Fruit fly (Drosophila melanogaster) whole organism, embryonic: Measurements from ENCODE around the gene Fmr1.

Source experiments
- ATbp ChIP-seq: fragments of 200-800 bp; sonication (Bioruptor generic); optimal IDR thresholded peaks from 2 replicates; lab custom pipeline; 2017; ENCODE audit warnings: missing biosample characterization, mild to moderate bottlenecking, missing genetic modification characterization, missing genetic modification reagents
- BtbVII ChIP-seq: fragments of 200-800 bp; sonication (Bioruptor generic); optimal IDR thresholded peaks from 3 replicates; lab custom pipeline; 2017; ENCODE audit warnings: missing biosample characterization, mild to moderate bottlenecking, missing genetic modification characterization
- Bteb2 ChIP-seq: fragments of 200-800 bp; sonication (Bioruptor generic); optimal IDR thresholded peaks from 2 replicates; lab custom pipeline; 2016; ENCODE audit warnings: missing biosample characterization, missing genetic modification characterization
- CG10321 ChIP-seq: fragments of 200-800 bp; sonication (Bioruptor generic); IDR thresholded peaks from 2 replicates; pipeline ENCODE4 v1.3.6; 2022; ENCODE audit warnings: missing biosample characterization, missing genetic modification characterization
- CG10543 ChIP-seq: fragments of 200-800 bp; sonication (Bioruptor generic); optimal IDR thresholded peaks from 3 replicates; lab custom pipeline; 2017; ENCODE audit warnings: missing biosample characterization, mild to moderate bottlenecking, missing genetic modification characterization, moderate library complexity
- CG10565 ChIP-seq: fragments of 200-800 bp; sonication (Bioruptor generic); optimal IDR thresholded peaks from 3 replicates; lab custom pipeline; 2016; ENCODE audit warnings: missing biosample characterization, mild to moderate bottlenecking, missing genetic modification characterization
- CG15601 ChIP-seq: fragments of 200-800 bp; sonication (Bioruptor generic); optimal IDR thresholded peaks from 3 replicates; lab custom pipeline; 2019; ENCODE audit warnings: missing biosample characterization, mild to moderate bottlenecking, missing genetic modification characterization, moderate library complexity
- CG17328 ChIP-seq: fragments of 200-800 bp; sonication (Bioruptor generic); IDR thresholded peaks from 2 replicates; pipeline ENCODE4 v1.3.6; 2022; ENCODE audit warnings: missing biosample characterization, missing genetic modification characterization
- CG18764 ChIP-seq: fragments of 200-800 bp; sonication (Bioruptor generic); optimal IDR thresholded peaks from 3 replicates; lab custom pipeline; 2016; ENCODE audit warnings: missing biosample characterization, missing genetic modification characterization
- CG2889 ChIP-seq: fragments of 200-800 bp; sonication (Bioruptor generic); IDR thresholded peaks from 3 replicates; pipeline ENCODE4 v1.3.6; 2022; ENCODE audit warnings: missing biosample characterization, missing genetic modification characterization
- CG3995 ChIP-seq: fragments of 200-800 bp; sonication (Bioruptor generic); optimal IDR thresholded peaks from 3 replicates; lab custom pipeline; 2016; ENCODE audit warnings: missing biosample characterization, missing genetic modification characterization
- CG4282 ChIP-seq: fragments of 200-800 bp; sonication (Bioruptor generic); optimal IDR thresholded peaks from 2 replicates; lab custom pipeline; 2016; ENCODE audit warnings: missing biosample characterization, missing genetic modification characterization
- CG4328 ChIP-seq: fragments of 200-800 bp; sonication (Bioruptor generic); optimal IDR thresholded peaks from 3 replicates; lab custom pipeline; 2017; ENCODE audit warnings: missing biosample characterization, missing genetic modification reagents, missing genetic modification characterization
- CG5953 ChIP-seq: fragments of 200-800 bp; sonication (Bioruptor generic); IDR thresholded peaks from 2 replicates; pipeline ENCODE4 v1.3.6; 2022; ENCODE audit warnings: missing biosample characterization, missing genetic modification characterization
- CG8290 ChIP-seq, 3 experiments: fragments of 200-800 bp; sonication (Bioruptor generic); optimal IDR thresholded peaks; 2 replicates each; lab custom pipeline; 2016 to 2019; ENCODE audit warnings: missing biosample characterization in 3 of 3, missing genetic modification characterization in 3 of 3, mild to moderate bottlenecking in 2 of 3, moderate library complexity in 1 of 3
- CG8478 ChIP-seq: fragments of >200 bp; optimal IDR thresholded peaks from 2 replicates; lab custom pipeline; 2018
- CG9609 ChIP-seq: fragments of 200-800 bp; sonication (Bioruptor generic); optimal IDR thresholded peaks from 3 replicates; lab custom pipeline; 2016; ENCODE audit warnings: missing biosample characterization, missing genetic modification characterization
- Dad ChIP-seq: fragments of 200-800 bp; sonication (Bioruptor generic); optimal IDR thresholded peaks from 3 replicates; lab custom pipeline; 2016; ENCODE audit warnings: missing biosample characterization, missing genetic modification characterization
- Dip2 ChIP-seq: fragments of 200-800 bp; sonication (Bioruptor generic); IDR thresholded peaks from 2 replicates; pipeline ENCODE4 v1.3.6; 2022; ENCODE audit warnings: missing biosample characterization, missing genetic modification characterization
- Doc3 ChIP-seq: fragments of 200-800 bp; sonication (Bioruptor generic); IDR thresholded peaks from 3 replicates; pipeline ENCODE4 v1.3.6; 2022; ENCODE audit warnings: missing biosample characterization, missing genetic modification characterization; ENCODE audit not compliant: partially characterized antibody
- Dp ChIP-seq: fragments of 200-800 bp; sonication (Bioruptor generic); optimal IDR thresholded peaks from 2 replicates; lab custom pipeline; 2018; ENCODE audit warnings: missing biosample characterization, mild to moderate bottlenecking, missing genetic modification characterization, moderate library complexity
- Eip74EF ChIP-seq, 2 experiments: fragments of 200-800 bp in 1 of 2; fragments of >200 bp in 1 of 2; sonication (Bioruptor generic) in 1 of 2; optimal IDR thresholded peaks; 2 replicates each; lab custom pipeline; 2017 to 2019; ENCODE audit warnings: missing biosample characterization in 2 of 2, missing genetic modification characterization in 2 of 2, mild to moderate bottlenecking in 1 of 2, moderate library complexity in 1 of 2
- Gug ChIP-seq: fragments of 200-800 bp; sonication (Bioruptor generic); IDR thresholded peaks from 4 replicates; pipeline ENCODE4 v1.3.6; 2022; ENCODE audit warnings: missing biosample characterization, missing genetic modification characterization
- H15 ChIP-seq: fragments of 200-800 bp; sonication (Bioruptor generic); IDR thresholded peaks from 3 replicates; pipeline ENCODE4 v1.3.6; 2022; ENCODE audit warnings: missing biosample characterization, missing genetic modification characterization
- Hr51 ChIP-seq, 2 experiments: fragments of 200-800 bp; sonication (Bioruptor generic); optimal IDR thresholded peaks; 2 replicates in 1 of 2; 3 replicates in 1 of 2; lab custom pipeline; 2016 to 2018; ENCODE audit warnings: missing biosample characterization in 2 of 2, missing genetic modification characterization in 2 of 2, mild to moderate bottlenecking in 1 of 2, moderate library complexity in 1 of 2
- Mad ChIP-seq: fragments of 200-800 bp; sonication (Bioruptor generic); optimal IDR thresholded peaks from 2 replicates; lab custom pipeline; 2016; ENCODE audit warnings: missing biosample characterization, missing genetic modification characterization
- Meics ChIP-seq: fragments of 200-800 bp; sonication (Bioruptor generic); optimal IDR thresholded peaks from 2 replicates; lab custom pipeline; 2017; ENCODE audit warnings: missing biosample characterization, mild to moderate bottlenecking, missing genetic modification characterization
- Neu2 ChIP-seq: fragments of 200-800 bp; sonication (Bioruptor generic); optimal IDR thresholded peaks from 3 replicates; lab custom pipeline; 2016; ENCODE audit warnings: missing biosample characterization, missing genetic modification characterization, borderline replicate concordance
- Nf-YB ChIP-seq: fragments of 200-800 bp; sonication (Bioruptor generic); optimal IDR thresholded peaks from 3 replicates; lab custom pipeline; 2019; ENCODE audit warnings: missing biosample characterization, mild to moderate bottlenecking, missing genetic modification characterization, moderate library complexity
- PHDP ChIP-seq: fragments of 200-800 bp; sonication (Bioruptor generic); optimal IDR thresholded peaks from 3 replicates; lab custom pipeline; 2018; ENCODE audit warnings: missing biosample characterization, mild to moderate bottlenecking, missing genetic modification characterization, moderate library complexity
- Tbp ChIP-seq: fragments of >200 bp; optimal IDR thresholded peaks from 2 replicates; lab custom pipeline; 2018; ENCODE audit warnings: missing biosample characterization, missing genetic modification characterization
- ase ChIP-seq: fragments of 200-800 bp; sonication (Bioruptor generic); IDR thresholded peaks from 3 replicates; pipeline ENCODE4 v1.3.6; 2022; ENCODE audit warnings: missing biosample characterization, missing genetic modification characterization
- ato ChIP-seq: fragments of 200-800 bp; sonication (Bioruptor generic); IDR thresholded peaks from 2 replicates; pipeline ENCODE4 v1.3.6; 2022; ENCODE audit warnings: missing biosample characterization, missing genetic modification characterization; ENCODE audit not compliant: partially characterized antibody
- bigmax ChIP-seq: fragments of 200-800 bp; sonication (Bioruptor generic); optimal IDR thresholded peaks from 2 replicates; lab custom pipeline; 2018; ENCODE audit warnings: missing biosample characterization, mild to moderate bottlenecking, missing genetic modification characterization
- cad ChIP-seq: fragments of >200 bp; optimal IDR thresholded peaks from 2 replicates; lab custom pipeline; 2017; ENCODE audit warnings: missing biosample characterization, missing genetic modification characterization
- crp ChIP-seq, 2 experiments: fragments of 200-800 bp; sonication (Bioruptor generic); optimal IDR thresholded peaks; 2 replicates in 1 of 2; 3 replicates in 1 of 2; lab custom pipeline; 2017; ENCODE audit warnings: missing biosample characterization in 2 of 2, missing genetic modification characterization in 2 of 2, mild to moderate bottlenecking in 1 of 2, moderate library complexity in 1 of 2
- cwo ChIP-seq: fragments of 200-800 bp; sonication (Bioruptor generic); optimal IDR thresholded peaks from 3 replicates; lab custom pipeline; 2017; ENCODE audit warnings: missing biosample characterization, missing genetic modification characterization, mild to moderate bottlenecking, moderate library complexity, missing genetic modification reagents
- fd96Cb ChIP-seq: fragments of 200-800 bp; sonication (Bioruptor generic); optimal IDR thresholded peaks from 2 replicates; lab custom pipeline; 2018; ENCODE audit warnings: missing biosample characterization, mild to moderate bottlenecking, missing genetic modification characterization, moderate library complexity
- grau ChIP-seq: fragments of 200-800 bp; optimal IDR thresholded peaks from 3 replicates; lab custom pipeline; 2019; ENCODE audit warnings: missing biosample characterization, mild to moderate bottlenecking, missing genetic modification characterization, moderate library complexity
- hbn ChIP-seq: fragments of 200-800 bp; sonication (Bioruptor generic); IDR thresholded peaks from 2 replicates; pipeline ENCODE4 v1.3.6; 2022; ENCODE audit warnings: missing biosample characterization, missing genetic modification characterization; ENCODE audit not compliant: partially characterized antibody
- ind ChIP-seq: fragments of 200-800 bp; sonication (Bioruptor generic); optimal IDR thresholded peaks from 3 replicates; lab custom pipeline; 2016; ENCODE audit warnings: missing biosample characterization, missing genetic modification characterization
- jumu ChIP-seq: fragments of 200-800 bp; sonication (Bioruptor generic); optimal IDR thresholded peaks from 3 replicates; lab custom pipeline; 2016; ENCODE audit warnings: missing biosample characterization, missing genetic modification characterization
- lbe ChIP-seq: fragments of 200-800 bp; sonication (Bioruptor generic); optimal IDR thresholded peaks from 2 replicates; lab custom pipeline; 2016; ENCODE audit warnings: missing biosample characterization, mild to moderate bottlenecking, missing genetic modification characterization
- oc ChIP-seq: fragments of 200-800 bp; sonication (Bioruptor generic); optimal IDR thresholded peaks from 2 replicates; lab custom pipeline; 2018; ENCODE audit warnings: missing biosample characterization, mild to moderate bottlenecking, missing genetic modification characterization, moderate library complexity
- p53 ChIP-seq: fragments of 200-800 bp; sonication (Bioruptor generic); optimal IDR thresholded peaks from 2 replicates; lab custom pipeline; 2016; ENCODE audit warnings: missing biosample characterization, missing genetic modification characterization
- pnt ChIP-seq: fragments of 200-800 bp; sonication (Bioruptor generic); optimal IDR thresholded peaks from 3 replicates; lab custom pipeline; 2016; ENCODE audit warnings: missing biosample characterization, missing genetic modification characterization
- pum ChIP-seq: fragments of 200-800 bp; sonication (Bioruptor generic); optimal IDR thresholded peaks from 2 replicates; lab custom pipeline; 2016; ENCODE audit warnings: missing biosample characterization, missing genetic modification characterization
- sd ChIP-seq: fragments of 200-800 bp; sonication (Bioruptor generic); optimal IDR thresholded peaks from 3 replicates; lab custom pipeline; 2018; ENCODE audit warnings: missing biosample characterization, mild to moderate bottlenecking, missing genetic modification characterization, moderate library complexity
- sima ChIP-seq: fragments of 200-800 bp; sonication (Bioruptor generic); optimal IDR thresholded peaks from 2 replicates; lab custom pipeline; 2016; ENCODE audit warnings: missing biosample characterization, missing genetic modification characterization
- zen ChIP-seq: fragments of 200-800 bp; sonication (Bioruptor generic); optimal IDR thresholded peaks from 3 replicates; lab custom pipeline; 2018; ENCODE audit warnings: missing biosample characterization, mild to moderate bottlenecking, missing genetic modification characterization, moderate library complexity

The Fmr1 gene

dm6 chr3R:10089171-10089664 lies 20.7 kb downstream of the Fmr1 start (continued):
- peak; percentile 86 for TF ChIP-seq CG10321 (GFP tag; lab: Robert Waterston, UW)
- no peak for TF ChIP-seq Meics (GFP tag; lab: Kevin White, UChicago)
- no peak for TF ChIP-seq cad (GFP tag; lab: Kevin White, UChicago)
- TF ChIP-seq ase (GFP tag; lab: Robert Waterston, UW), result no peak
- no peak for TF ChIP-seq zen
- TF ChIP-seq Dp (GFP tag; lab: Kevin White, UChicago), result no peak
- TF ChIP-seq CG18764 (GFP tag; lab: Kevin White, UChicago), result no peak
- TF ChIP-seq hbn (GFP tag; lab: Robert Waterston, UW), result no peak
- TF ChIP-seq Dad (GFP tag; lab: Kevin White, UChicago), result no peak
- peak; percentile 46 for TF ChIP-seq oc (tag; lab: Kevin White, UChicago)
- no peak for TF ChIP-seq Gug (GFP tag; lab: Robert Waterston, UW)
- TF ChIP-seq PHDP, result no peak
- TF ChIP-seq Dip2 (GFP tag; lab: Robert Waterston, UW), result no peak
- no peak for TF ChIP-seq CG4328 (GFP tag; lab: Kevin White, UChicago)
- no peak for TF ChIP-seq CG4282
- TF ChIP-seq CG15601 (tag; lab: Kevin White, UChicago), result no peak
- no peak for TF ChIP-seq pum (GFP tag; lab: Kevin White, UChicago)
- no peak for TF ChIP-seq ato (GFP tag; lab: Robert Waterston, UW)
- no peak for TF ChIP-seq ATbp (GFP tag; lab: Kevin White, UChicago)
- TF ChIP-seq Nf-YB (GFP tag; lab: Kevin White, UChicago), result no peak
- no peak for TF ChIP-seq CG2889 (GFP tag; lab: Robert Waterston, UW)
- peak; percentile 67 for TF ChIP-seq lbe
- TF ChIP-seq Neu2 (GFP tag; lab: Kevin White, UChicago), result no peak
- no peak for TF ChIP-seq bigmax (GFP tag; lab: Kevin White, UChicago)
- TF ChIP-seq sd (tag; lab: Kevin White, UChicago), result peak; percentile 74
- no peak for TF ChIP-seq CG10565 (GFP tag; lab: Kevin White, UChicago)
- no peak for TF ChIP-seq Mad
- no peak for TF ChIP-seq CG3995 (GFP tag; lab: Kevin White, UChicago)
- TF ChIP-seq grau (tag; lab: Kevin White, UChicago), result no peak
- TF ChIP-seq CG9609 (GFP tag; lab: Kevin White, UChicago), result no peak
- TF ChIP-seq CG10543 (GFP tag; lab: Kevin White, UChicago), result no peak
- TF ChIP-seq Tbp (GFP tag; lab: Kevin White, UChicago), result no peak
- peak in 1 of 2 experiments; percentile 63 for TF ChIP-seq Eip74EF (GFP tag; optimal IDR thresholded peaks at IDR 0.05; lab: Kevin White, UChicago)
- TF ChIP-seq p53 (GFP tag; lab: Kevin White, UChicago), result no peak
- peak in 1 of 2 experiments; percentile 40 for TF ChIP-seq Hr51 (GFP tag; optimal IDR thresholded peaks at IDR 0.05; lab: Kevin White, UChicago)
- no peak for TF ChIP-seq fd96Cb (tag; lab: Kevin White, UChicago)
- no peak for TF ChIP-seq jumu (GFP tag; lab: Kevin White, UChicago)
- no peak for TF ChIP-seq CG17328 (GFP tag; lab: Robert Waterston, UW)
- no peak for TF ChIP-seq CG5953 (GFP tag; lab: Robert Waterston, UW)
- no peak for TF ChIP-seq ind
- no peak for TF ChIP-seq crp (GFP tag; optimal IDR thresholded peaks at IDR 0.05; lab: Kevin White, UChicago)
- no peak for TF ChIP-seq BtbVII (GFP tag; lab: Kevin White, UChicago)
- TF ChIP-seq Bteb2 (GFP tag; lab: Kevin White, UChicago), result no peak
- no peak for TF ChIP-seq CG8290 (GFP tag; optimal IDR thresholded peaks at IDR 0.05; lab: Kevin White, UChicago)
- no peak for TF ChIP-seq CG8290 (tag; optimal IDR thresholded peaks at IDR 0.05; lab: Kevin White, UChicago)
- no peak for TF ChIP-seq sima (GFP tag; lab: Kevin White, UChicago)
- no peak for TF ChIP-seq cwo (GFP tag; lab: Kevin White, UChicago)
- TF ChIP-seq H15 (GFP tag; lab: Robert Waterston, UW), result no peak
- TF ChIP-seq pnt, result no peak
- TF ChIP-seq CG8478 (lab: Kevin White, UChicago), result no peak
- 0 out of 3 replicates have a peak, but pooled peaks have one; percentile 13 for TF ChIP-seq Doc3 (GFP tag; lab: Robert Waterston, UW)
